Fruit fly (Drosophila melanogaster): Measurements from ENCODE around the gene CG14142.
A peak's percentile ranks its signal among the peaks of the same experiment; 100 is the strongest.

Gene CG14142

dm6 chr3L:11183965-11184364 lies 10.7 kb downstream of the CG14142 start:
- TF ChIP-seq Hr83 (GFP tag; optimal IDR thresholded peaks at IDR 0.05; ENCODE audit: poor library complexity, severe bottlenecking): no peak
- no peak for TF ChIP-seq usp (GFP tag; optimal IDR thresholded peaks at IDR 0.05)
- TF ChIP-seq Myc (optimal IDR thresholded peaks at IDR 0.05): no peak
- no peak for TF ChIP-seq CG9705 (GFP tag; optimal IDR thresholded peaks at IDR 0.05)
- peak; percentile 81 for TF ChIP-seq Dfd (GFP tag; optimal IDR thresholded peaks at IDR 0.05)

dm6 chr3L:11186768-11187167 lies 13.5 kb downstream of the CG14142 start:
- no peak for TF ChIP-seq tai (GFP tag; optimal IDR thresholded peaks at IDR 0.05)
- no peak for TF ChIP-seq psq (GFP tag; optimal IDR thresholded peaks at IDR 0.05)
- TF ChIP-seq Abd-B (GFP tag; optimal IDR thresholded peaks at IDR 0.05): no peak
- no peak for TF ChIP-seq sv (GFP tag; optimal IDR thresholded peaks at IDR 0.05)
- TF ChIP-seq fru (GFP tag; optimal IDR thresholded peaks at IDR 0.05): peak; percentile 5
- no peak for TF ChIP-seq h (GFP tag; optimal IDR thresholded peaks at IDR 0.05)
- TF ChIP-seq CG9705 (GFP tag; optimal IDR thresholded peaks at IDR 0.05): no peak
- no peak for TF ChIP-seq rgr (GFP tag; optimal IDR thresholded peaks at IDR 0.05)
- TF ChIP-seq Jra (GFP tag; optimal IDR thresholded peaks at IDR 0.05): no peak
- peak in 1 of 2 experiments; percentile 5 for TF ChIP-seq foxo (GFP tag; optimal IDR thresholded peaks at IDR 0.05)
- no peak for TF ChIP-seq br (GFP tag; optimal IDR thresholded peaks at IDR 0.05)
- TF ChIP-seq HLH106 (tag; optimal IDR thresholded peaks at IDR 0.05): no peak
- TF ChIP-seq ey (GFP tag; optimal IDR thresholded peaks at IDR 0.05): no peak

- TF ChIP-seq sv (GFP tag; optimal IDR thresholded peaks at IDR 0.05): no peak
- no peak for TF ChIP-seq pan (optimal IDR thresholded peaks at IDR 0.05)
- no peak for TF ChIP-seq Vsx2 (GFP tag; optimal IDR thresholded peaks at IDR 0.05; ENCODE audit: partially characterized antibody)
- TF ChIP-seq CG32264 (GFP tag; optimal IDR thresholded peaks at IDR 0.05): no peak
- no peak for TF ChIP-seq tai (GFP tag; optimal IDR thresholded peaks at IDR 0.05)
- TF ChIP-seq Dfd (GFP tag; optimal IDR thresholded peaks at IDR 0.05): no peak
- TF ChIP-seq foxo (GFP tag; optimal IDR thresholded peaks at IDR 0.05): no peak
- TF ChIP-seq Jra (GFP tag; optimal IDR thresholded peaks at IDR 0.05): no peak
- TF ChIP-seq ey (GFP tag; optimal IDR thresholded peaks at IDR 0.05): no peak
- no peak for TF ChIP-seq CrebA (GFP tag; optimal IDR thresholded peaks at IDR 0.05; ENCODE audit: borderline replicate concordance)
- TF ChIP-seq psq (GFP tag; optimal IDR thresholded peaks at IDR 0.05): no peak
- TF ChIP-seq Mio (GFP tag; optimal IDR thresholded peaks at IDR 0.05): no peak
- TF ChIP-seq jim (GFP tag; optimal IDR thresholded peaks at IDR 0.05): no peak
- no peak for TF ChIP-seq dl (GFP tag; optimal IDR thresholded peaks at IDR 0.05; ENCODE audit: insufficient read depth in 1 of 2, partially characterized antibody in 2 of 2)
- no peak for TF ChIP-seq GATAd (GFP tag; optimal IDR thresholded peaks at IDR 0.05)
- TF ChIP-seq fru (GFP tag; optimal IDR thresholded peaks at IDR 0.05): no peak
- no peak for TF ChIP-seq HLH106 (tag; optimal IDR thresholded peaks at IDR 0.05)
- TF ChIP-seq Hr78 (GFP tag; optimal IDR thresholded peaks at IDR 0.05): no peak
- TF ChIP-seq brk (GFP tag; optimal IDR thresholded peaks at IDR 0.05): no peak
- TF ChIP-seq rgr (GFP tag; optimal IDR thresholded peaks at IDR 0.05): no peak
These were observed 16.7 kb downstream of the CG14142 start for dm6 chr3L:11190022-11190421.

dm6 chr3L:11195275-11195674 lies 22.0 kb downstream of the CG14142 start:
- TF ChIP-seq Dfd (GFP tag; optimal IDR thresholded peaks at IDR 0.05) (peak; percentile 28), dmrt93B (GFP tag; optimal IDR thresholded peaks at IDR 0.05) (no peak)

dm6 chr3L:11196860-11197259 lies 23.5 kb downstream of the CG14142 start:
- TF ChIP-seq Mio (GFP tag; optimal IDR thresholded peaks at IDR 0.05) (no peak), Dfd (GFP tag; optimal IDR thresholded peaks at IDR 0.05) (peak; percentile 10), sage (GFP tag; optimal IDR thresholded peaks at IDR 0.05) (no peak)

dm6 chr3L:11197291-11198021 lies 24.1 kb downstream of the CG14142 start, which contains the start of gene GlcAT-P:
Gene GlcAT-P (minus strand): TSS chr3L:11197536.
- TF ChIP-seq OdsH (GFP tag; optimal IDR thresholded peaks at IDR 0.05): peak; percentile 57
- peak; percentile 69 for TF ChIP-seq Sp1 (GFP tag; optimal IDR thresholded peaks at IDR 0.05)
- peak in 1 of 2 experiments; percentile 63 for TF ChIP-seq foxo (GFP tag; optimal IDR thresholded peaks at IDR 0.05)
- TF ChIP-seq dl (GFP tag; optimal IDR thresholded peaks at IDR 0.05; ENCODE audit: insufficient read depth in 1 of 2, partially characterized antibody in 2 of 2): no peak
- TF ChIP-seq usp (GFP tag; optimal IDR thresholded peaks at IDR 0.05): no peak
- TF ChIP-seq psq (GFP tag; optimal IDR thresholded peaks at IDR 0.05): peak; percentile 59
- TF ChIP-seq Hr83 (GFP tag; optimal IDR thresholded peaks at IDR 0.05; ENCODE audit: poor library complexity, severe bottlenecking): no peak
- TF ChIP-seq dsf (GFP tag; optimal IDR thresholded peaks at IDR 0.05; ENCODE audit: borderline replicate concordance): no peak
- no peak for TF ChIP-seq Vsx2 (GFP tag; optimal IDR thresholded peaks at IDR 0.05; ENCODE audit: partially characterized antibody)
- TF ChIP-seq HLH106 (tag; optimal IDR thresholded peaks at IDR 0.05): peak; percentile 69
- no peak for TF ChIP-seq Dif (GFP tag; optimal IDR thresholded peaks at IDR 0.05; ENCODE audit: partially characterized antibody)
- no peak for TF ChIP-seq GATAd (GFP tag; optimal IDR thresholded peaks at IDR 0.05)
- TF ChIP-seq rgr (GFP tag; optimal IDR thresholded peaks at IDR 0.05): peak; percentile 45
- TF ChIP-seq fru (GFP tag; optimal IDR thresholded peaks at IDR 0.05): peak; percentile 56
- TF ChIP-seq jim (GFP tag; optimal IDR thresholded peaks at IDR 0.05): no peak
- peak; percentile 2 for TF ChIP-seq CG9705 (GFP tag; optimal IDR thresholded peaks at IDR 0.05)
- TF ChIP-seq woc (GFP tag; optimal IDR thresholded peaks at IDR 0.05): peak; percentile 45
- TF ChIP-seq br (GFP tag; optimal IDR thresholded peaks at IDR 0.05): no peak
- TF ChIP-seq brk (GFP tag; optimal IDR thresholded peaks at IDR 0.05): peak; percentile 60
- no peak for TF ChIP-seq Hr78 (GFP tag; optimal IDR thresholded peaks at IDR 0.05)
- no peak for TF ChIP-seq CrebA (GFP tag; optimal IDR thresholded peaks at IDR 0.05; ENCODE audit: borderline replicate concordance)
- TF ChIP-seq Hnf4 (GFP tag; optimal IDR thresholded peaks at IDR 0.05): peak; percentile 2
- TF ChIP-seq Myc (optimal IDR thresholded peaks at IDR 0.05): no peak
- no peak for TF ChIP-seq ey (GFP tag; optimal IDR thresholded peaks at IDR 0.05)
- peak; percentile 36 for TF ChIP-seq sv (GFP tag; optimal IDR thresholded peaks at IDR 0.05)
